Worm (Caenorhabditis elegans) whole organism, L4 larva: ENCODE data around the gene Y62H9A.11.

Experiments used
- F26F4.8 ChIP-seq: fragments of 200-800 bp; sonication (Bioruptor generic); conservative IDR thresholded peaks from 2 replicates; pipeline ENCODE4 v1.3.6; 2022; ENCODE audit warnings: missing genetic modification characterization, missing compliant biosample characterization
- T26A8.4 ChIP-seq: fragments of 200-800 bp; sonication (Bioruptor generic); IDR thresholded peaks from 2 replicates; pipeline ENCODE4 v1.3.6; 2022; ENCODE audit warnings: missing genetic modification characterization, missing compliant biosample characterization
- ZK337.2 ChIP-seq: fragments of 200-800 bp; sonication (Bioruptor generic); IDR thresholded peaks from 2 replicates; pipeline ENCODE4 v1.3.6; 2022; ENCODE audit warnings: missing genetic modification reagents, missing genetic modification characterization, missing compliant biosample characterization
- arid-1 ChIP-seq: fragments of 200-800 bp; sonication (Bioruptor generic); conservative IDR thresholded peaks from 2 replicates; pipeline ENCODE4 v1.3.6; 2022; ENCODE audit warnings: missing genetic modification reagents, missing genetic modification characterization, missing compliant biosample characterization
- attf-4 ChIP-seq: sonication (generic microtip); optimal IDR thresholded peaks from 3 replicates; lab custom pipeline; 2017; ENCODE audit warnings: missing biosample characterization, missing genetic modification characterization
- ceh-20 ChIP-seq: fragments of 200-800 bp; sonication (Bioruptor generic); IDR thresholded peaks from 2 replicates; pipeline ENCODE4 v1.3.6; 2022; ENCODE audit warnings: missing genetic modification reagents, missing genetic modification characterization, missing compliant biosample characterization
- ceh-28 ChIP-seq: fragments of 150-350 bp; optimal IDR thresholded peaks from 2 replicates; lab custom pipeline; 2014; ENCODE audit warnings: missing biosample characterization, missing genetic modification reagents, missing genetic modification characterization
- ceh-32 ChIP-seq: sonication (generic microtip); optimal IDR thresholded peaks from 2 replicates; lab custom pipeline; 2016; ENCODE audit warnings: mild to moderate bottlenecking, missing genetic modification characterization, missing compliant biosample characterization; ENCODE audit not compliant: poor library complexity
- ceh-62 ChIP-seq: sonication (generic microtip); optimal IDR thresholded peaks from 2 replicates; lab custom pipeline; 2017; ENCODE audit warnings: missing biosample characterization, missing genetic modification characterization
- ceh-82 ChIP-seq: sonication (generic microtip); optimal IDR thresholded peaks from 2 replicates; lab custom pipeline; 2017; ENCODE audit warnings: missing biosample characterization, missing genetic modification characterization
- cey-2 ChIP-seq: sonication (generic microtip); optimal IDR thresholded peaks from 3 replicates; lab custom pipeline; 2017; ENCODE audit warnings: missing genetic modification characterization, mild to moderate bottlenecking, missing compliant biosample characterization, antibody characterized with exemption, borderline replicate concordance; ENCODE audit not compliant: insufficient read depth
- daf-12 ChIP-seq: fragments of 150-350 bp; optimal IDR thresholded peaks from 2 replicates; lab custom pipeline; 2014; ENCODE audit warnings: missing biosample characterization, missing genetic modification reagents, missing genetic modification characterization
- daf-16 ChIP-seq, 3 experiments: sonication (generic microtip); optimal IDR thresholded peaks; 2 replicates each; lab custom pipeline; 2016 to 2017; ENCODE audit warnings: missing genetic modification characterization in 3 of 3, missing genetic modification reagents in 3 of 3, mild to moderate bottlenecking in 2 of 3, missing compliant biosample characterization in 2 of 3, missing biosample characterization in 1 of 3, moderate library complexity in 1 of 3
- daf-19 ChIP-seq: fragments of 200-800 bp; sonication (Bioruptor generic); conservative IDR thresholded peaks from 2 replicates; pipeline ENCODE4 v1.3.6; 2022; ENCODE audit warnings: missing genetic modification characterization, missing compliant biosample characterization
- dmd-6 ChIP-seq: fragments of 200-800 bp; sonication (Bioruptor generic); IDR thresholded peaks from 2 replicates; pipeline ENCODE4 v1.3.6; 2022; ENCODE audit warnings: missing genetic modification reagents, missing genetic modification characterization, missing compliant biosample characterization
- duxl-1 ChIP-seq: sonication (generic microtip); optimal IDR thresholded peaks from 2 replicates; lab custom pipeline; 2016; ENCODE audit warnings: mild to moderate bottlenecking, missing genetic modification characterization, moderate library complexity, missing compliant biosample characterization; ENCODE audit not compliant: poor library complexity
- dve-1 ChIP-seq: sonication (generic microtip); optimal IDR thresholded peaks from 2 replicates; lab custom pipeline; 2017; ENCODE audit warnings: antibody characterized with exemption, mild to moderate bottlenecking, missing genetic modification characterization, missing compliant biosample characterization; ENCODE audit not compliant: insufficient read depth
- egl-27 ChIP-seq: sonication (generic microtip); optimal IDR thresholded peaks from 3 replicates; lab custom pipeline; 2017; ENCODE audit warnings: missing biosample characterization, missing genetic modification reagents, missing genetic modification characterization
- gei-8 ChIP-seq: fragments of 200-800 bp; sonication (Bioruptor generic); optimal IDR thresholded peaks from 2 replicates; lab custom pipeline; 2018; ENCODE audit warnings: mild to moderate bottlenecking, missing genetic modification characterization, missing compliant biosample characterization
- hlh-11 ChIP-seq: fragments of 200-800 bp; sonication (Bioruptor generic); optimal IDR thresholded peaks from 2 replicates; lab custom pipeline; 2018; ENCODE audit warnings: mild to moderate bottlenecking, missing genetic modification characterization, missing compliant biosample characterization
- hlh-30 ChIP-seq: sonication (generic microtip); optimal IDR thresholded peaks from 2 replicates; lab custom pipeline; 2017; ENCODE audit warnings: antibody characterized with exemption, mild to moderate bottlenecking, missing genetic modification characterization, missing compliant biosample characterization; ENCODE audit not compliant: insufficient read depth
- hmg-1.1 ChIP-seq: fragments of 200-800 bp; sonication (Bioruptor generic); IDR thresholded peaks from 2 replicates; pipeline ENCODE4 v1.3.6; 2022; ENCODE audit warnings: missing genetic modification reagents, missing genetic modification characterization, missing compliant biosample characterization
- lim-7 ChIP-seq: fragments of 200-800 bp; sonication (Bioruptor generic); IDR thresholded peaks from 2 replicates; pipeline ENCODE4 v1.3.6; 2022; ENCODE audit warnings: missing genetic modification characterization, missing compliant biosample characterization
- lin-1 ChIP-seq: fragments of 200-800 bp; sonication (Bioruptor generic); IDR thresholded peaks from 2 replicates; pipeline ENCODE4 v1.3.6; 2022; ENCODE audit warnings: missing genetic modification reagents, missing genetic modification characterization, missing compliant biosample characterization
- lin-13 ChIP-seq: fragments of 150-350 bp; optimal IDR thresholded peaks from 2 replicates; lab custom pipeline; 2014; ENCODE audit warnings: missing biosample characterization, missing genetic modification reagents, missing genetic modification characterization
- lin-15B ChIP-seq: fragments of 150-350 bp; sonication (generic microtip); optimal IDR thresholded peaks from 3 replicates; lab custom pipeline; 2014; ENCODE audit warnings: missing biosample characterization, missing genetic modification characterization
- lin-38 ChIP-seq: fragments of 200-800 bp; sonication (Bioruptor generic); IDR thresholded peaks from 2 replicates; pipeline ENCODE4 v1.3.6; 2022; ENCODE audit warnings: missing genetic modification reagents, missing genetic modification characterization, missing compliant biosample characterization
- lir-3 ChIP-seq: sonication (generic microtip); optimal IDR thresholded peaks from 2 replicates; lab custom pipeline; 2016; ENCODE audit warnings: mild to moderate bottlenecking, missing genetic modification characterization, missing compliant biosample characterization
- lsy-2 ChIP-seq, 2 experiments: fragments of 150-350 bp in 1 of 2; sonication (generic microtip) in 1 of 2; optimal IDR thresholded peaks; 2 replicates each; lab custom pipeline; 2014 to 2017; ENCODE audit warnings: missing biosample characterization in 2 of 2, missing genetic modification characterization in 2 of 2
- madf-5 ChIP-seq, 2 experiments: fragments of 200-800 bp; sonication (Bioruptor generic); IDR thresholded peaks; 2 replicates each; pipeline ENCODE4 v1.3.6; 2022; ENCODE audit warnings: missing compliant biosample characterization in 2 of 2, missing genetic modification characterization in 2 of 2
- mdl-1 ChIP-seq, 2 experiments: fragments of 150-350 bp in 1 of 2; sonication (generic microtip) in 1 of 2; optimal IDR thresholded peaks; 2 replicates each; lab custom pipeline; 2014 to 2017; ENCODE audit warnings: missing biosample characterization in 2 of 2, missing genetic modification characterization in 2 of 2
- nhr-102 ChIP-seq: sonication (generic microtip); optimal IDR thresholded peaks from 2 replicates; lab custom pipeline; 2016; ENCODE audit warnings: mild to moderate bottlenecking, missing genetic modification characterization, moderate library complexity, missing compliant biosample characterization
- nhr-11 ChIP-seq: fragments of 150-350 bp; optimal IDR thresholded peaks from 2 replicates; lab custom pipeline; 2014; ENCODE audit warnings: missing biosample characterization, missing genetic modification characterization
- nhr-28 ChIP-seq: fragments of 150-350 bp; optimal IDR thresholded peaks from 2 replicates; lab custom pipeline; 2014; ENCODE audit warnings: missing biosample characterization, missing genetic modification characterization
- nhr-41 ChIP-seq: fragments of 200-800 bp; sonication (Bioruptor generic); IDR thresholded peaks from 2 replicates; pipeline ENCODE4 v1.3.6; 2022; ENCODE audit warnings: missing genetic modification reagents, missing genetic modification characterization, missing compliant biosample characterization
- nhr-48 ChIP-seq: sonication (generic microtip); optimal IDR thresholded peaks from 2 replicates; lab custom pipeline; 2016; ENCODE audit warnings: mild to moderate bottlenecking, missing genetic modification characterization, missing compliant biosample characterization
- pqm-1 ChIP-seq: sonication (generic microtip); optimal IDR thresholded peaks from 2 replicates; lab custom pipeline; 2017; ENCODE audit warnings: missing biosample characterization, missing genetic modification characterization
- rbr-2 ChIP-seq: sonication (generic microtip); optimal IDR thresholded peaks from 2 replicates; lab custom pipeline; 2016; ENCODE audit warnings: missing genotype, missing genetic modification characterization, missing compliant biosample characterization
- skn-1 ChIP-seq: fragments of 150-350 bp; optimal IDR thresholded peaks from 2 replicates; lab custom pipeline; 2014; ENCODE audit warnings: missing biosample characterization, missing genetic modification characterization
- snpc-4 ChIP-seq: fragments of 150-350 bp; optimal IDR thresholded peaks from 2 replicates; lab custom pipeline; 2014; ENCODE audit warnings: missing biosample characterization, missing genetic modification characterization
- unc-130 ChIP-seq: sonication (generic microtip); optimal IDR thresholded peaks from 2 replicates; lab custom pipeline; 2016; ENCODE audit warnings: missing genetic modification reagents, missing genetic modification characterization, missing compliant biosample characterization
- unc-62 ChIP-seq, 3 experiments: fragments of 150-350 bp in 1 of 3; sonication (generic microtip); optimal IDR thresholded peaks in 2 of 3; peaks in 1 of 3; 1 replicate in 1 of 3; 2 replicates in 2 of 3; lab custom pipeline; 2014 to 2017; ENCODE audit warnings: missing biosample characterization in 3 of 3, missing genetic modification characterization in 3 of 3, missing genetic modification reagents in 3 of 3, missing genotype in 1 of 3
- zfp-3 ChIP-seq: fragments of 200-800 bp; sonication (Bioruptor generic); conservative IDR thresholded peaks from 2 replicates; pipeline ENCODE4 v1.3.6; 2022; ENCODE audit warnings: missing genetic modification reagents, missing genetic modification characterization, missing compliant biosample characterization
- ztf-7 ChIP-seq: fragments of 150-350 bp; optimal IDR thresholded peaks from 2 replicates; lab custom pipeline; 2014; ENCODE audit warnings: missing biosample characterization, missing genetic modification characterization

Y62H9A.11 gene

DNA sequence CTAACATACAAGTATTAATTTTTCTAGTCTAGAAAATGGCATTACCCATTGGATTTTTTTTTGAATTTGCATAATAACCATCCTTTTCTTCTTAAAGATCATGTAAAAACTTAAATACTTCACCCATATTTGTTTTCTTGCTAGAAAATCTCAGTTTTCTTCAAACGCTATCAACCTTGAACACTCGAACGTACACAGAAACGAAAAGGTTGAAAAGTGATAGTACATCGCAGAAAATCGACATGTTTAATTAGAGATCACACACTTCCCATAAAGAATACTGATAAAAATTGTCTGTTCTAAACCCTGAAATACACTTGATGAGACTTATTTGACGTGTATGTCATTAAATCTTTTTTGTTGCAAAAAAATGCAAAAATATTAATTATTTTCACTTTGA lies 20.4 kb upstream of the Y62H9A.11 start, which contains the start of gene F55G7.4:
Gene F55G7.4, plus strand, starts transcription at position 301 of the 400 bp plus-strand sequence.
- TF ChIP-seq dve-1 (tag; lab: Kevin White, UChicago) (no peak), lin-1 (GFP tag; lab: Robert Waterston, UW) (no peak), F26F4.8 (no peak), duxl-1 (tag; lab: Kevin White, UChicago) (no peak), nhr-102 (tag; lab: Kevin White, UChicago) (no peak), daf-12 (tag; lab: Kevin White, UChicago) (no peak), ceh-82 (tag; lab: Kevin White, UChicago) (no peak), lir-3 (tag; lab: Kevin White, UChicago) (no peak), mdl-1 (tag; optimal IDR thresholded peaks at IDR 0.05; lab: Kevin White, UChicago) (no peak), daf-19 (GFP tag; lab: Robert Waterston, UW) (no peak), lim-7 (GFP tag; lab: Robert Waterston, UW) (no peak), nhr-28 (tag; lab: Kevin White, UChicago) (no peak), ztf-7 (tag; lab: Kevin White, UChicago) (no peak), nhr-11 (tag; lab: Kevin White, UChicago) (no peak), daf-16 (GFP tag; optimal IDR thresholded peaks at IDR 0.05; lab: Kevin White, UChicago) (no peak), daf-16 (tag; optimal IDR thresholded peaks at IDR 0.05; lab: Kevin White, UChicago) (no peak), nhr-48 (tag; lab: Kevin White, UChicago) (no peak), snpc-4 (tag; lab: Kevin White, UChicago) (no peak), hlh-30 (tag; lab: Kevin White, UChicago) (no peak)
- TF ChIP-seq, all 104 proteins: peak for 0

DNA sequence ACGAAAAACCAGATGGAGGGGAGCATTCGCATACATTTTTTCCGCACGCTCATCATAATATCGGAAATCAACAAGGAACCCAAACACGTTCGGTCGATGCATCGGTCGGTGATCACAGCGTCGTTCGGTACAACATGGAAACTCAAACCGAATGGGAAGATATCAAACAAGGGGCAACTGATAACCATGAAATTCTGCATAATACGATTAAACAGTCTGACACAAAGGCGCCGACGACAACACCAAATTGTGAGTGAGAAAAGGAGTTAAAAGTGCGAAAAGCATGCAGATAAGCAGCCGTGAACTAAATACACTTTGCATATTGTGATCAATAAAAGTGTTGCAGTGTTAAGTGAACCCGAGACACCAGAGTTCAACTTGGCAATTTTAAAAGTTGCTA lies 18.1 kb upstream of the Y62H9A.11 start:
- TF ChIP-seq zfp-3 (no peak), nhr-48 (tag; lab: Kevin White, UChicago) (peak; percentile 8), hlh-11 (tag; lab: Kevin White, UChicago) (peak; percentile 58), dmd-6 (GFP tag; lab: Robert Waterston, UW) (peak; percentile 59), rbr-2 (tag; lab: Kevin White, UChicago) (no peak), daf-16 (GFP tag; optimal IDR thresholded peaks at IDR 0.05; lab: Kevin White, UChicago) (no peak), daf-16 (tag; optimal IDR thresholded peaks at IDR 0.05; lab: Kevin White, UChicago) (peak; percentile 75), pqm-1 (tag; lab: Kevin White, UChicago) (peak; percentile 29), skn-1 (no peak), egl-27 (no peak), lin-13 (GFP tag; lab: Kevin White, UChicago) (no peak), arid-1 (GFP tag; lab: Robert Waterston, UW) (no peak), ceh-28 (tag; lab: Kevin White, UChicago) (no peak), dve-1 (tag; lab: Kevin White, UChicago) (peak; percentile 51)

DNA sequence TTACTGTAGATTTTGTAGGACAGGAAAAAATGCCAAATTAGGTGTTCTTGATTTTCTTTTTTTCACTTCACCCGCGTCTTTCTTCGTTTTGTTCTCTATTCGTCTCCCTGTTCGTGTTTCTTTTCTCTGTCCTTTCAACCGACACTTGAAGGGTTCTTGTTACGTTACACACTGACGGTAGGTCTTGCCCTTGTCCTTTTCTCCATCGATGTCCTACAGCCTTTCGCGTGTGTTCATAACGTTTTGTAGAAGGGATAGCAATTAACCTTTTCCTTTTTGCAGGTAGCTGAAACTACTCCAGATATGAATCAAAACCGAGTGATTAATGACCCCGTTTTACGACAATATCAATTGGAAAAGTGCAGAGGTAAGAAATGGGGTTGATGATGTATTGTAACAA lies 17.0 kb upstream of the Y62H9A.11 start, which contains the start of gene F55G7.1:
Gene F55G7.1, plus strand, starts transcription at position 276 of the 400 bp plus-strand sequence.
- TF ChIP-seq ceh-32 (tag; lab: Kevin White, UChicago) (no peak), attf-4 (tag; lab: Kevin White, UChicago) (no peak), pqm-1 (tag; lab: Kevin White, UChicago) (no peak), nhr-11 (tag; lab: Kevin White, UChicago) (no peak), ceh-62 (tag; lab: Kevin White, UChicago) (no peak), mdl-1 (tag; optimal IDR thresholded peaks at IDR 0.05; lab: Kevin White, UChicago) (no peak), lin-15B (no peak), ZK337.2 (no peak), egl-27 (no peak), nhr-102 (tag; lab: Kevin White, UChicago) (peak; percentile 84), duxl-1 (tag; lab: Kevin White, UChicago) (peak; percentile 95), lin-38 (GFP tag; lab: Robert Waterston, UW) (no peak), nhr-41 (GFP tag; lab: Robert Waterston, UW) (no peak), gei-8 (GFP tag; lab: Kevin White, UChicago) (no peak), lsy-2 (tag; optimal IDR thresholded peaks at IDR 0.05; lab: Kevin White, UChicago) (peak in 1 of 2 experiments; percentile 14), daf-16 (GFP tag; optimal IDR thresholded peaks at IDR 0.05; lab: Kevin White, UChicago) (peak in 1 of 2 experiments; percentile 47), daf-16 (tag; optimal IDR thresholded peaks at IDR 0.05; lab: Kevin White, UChicago) (peak; percentile 50), ceh-20 (GFP tag; lab: Robert Waterston, UW) (0 out of 2 replicates have a peak, but pooled peaks have one; percentile 37), unc-130 (no peak), unc-62 (GFP tag; optimal IDR thresholded peaks at IDR 0.05 in 1 of 2; lab: Kevin White, UChicago) (peak in 1 of 2 experiments; percentile 95), unc-62 (tag; optimal IDR thresholded peaks at IDR 0.05; lab: Kevin White, UChicago) (no peak), cey-2 (tag; lab: Kevin White, UChicago) (no peak), dmd-6 (GFP tag; lab: Robert Waterston, UW) (peak; percentile 41), hmg-1.1 (GFP tag; lab: Robert Waterston, UW) (peak; percentile 86), arid-1 (GFP tag; lab: Robert Waterston, UW) (no peak), madf-5 (GFP tag; IDR thresholded peaks at IDR 0.05; lab: Robert Waterston, UW) (no peak), T26A8.4 (GFP tag; lab: Robert Waterston, UW) (no peak)
